Fruit fly (Drosophila melanogaster): ENCODE measurements around the gene CG12983.
A peak's percentile ranks its signal among the peaks of the same experiment; 100 is the strongest.

The CG12983 gene

DNA sequence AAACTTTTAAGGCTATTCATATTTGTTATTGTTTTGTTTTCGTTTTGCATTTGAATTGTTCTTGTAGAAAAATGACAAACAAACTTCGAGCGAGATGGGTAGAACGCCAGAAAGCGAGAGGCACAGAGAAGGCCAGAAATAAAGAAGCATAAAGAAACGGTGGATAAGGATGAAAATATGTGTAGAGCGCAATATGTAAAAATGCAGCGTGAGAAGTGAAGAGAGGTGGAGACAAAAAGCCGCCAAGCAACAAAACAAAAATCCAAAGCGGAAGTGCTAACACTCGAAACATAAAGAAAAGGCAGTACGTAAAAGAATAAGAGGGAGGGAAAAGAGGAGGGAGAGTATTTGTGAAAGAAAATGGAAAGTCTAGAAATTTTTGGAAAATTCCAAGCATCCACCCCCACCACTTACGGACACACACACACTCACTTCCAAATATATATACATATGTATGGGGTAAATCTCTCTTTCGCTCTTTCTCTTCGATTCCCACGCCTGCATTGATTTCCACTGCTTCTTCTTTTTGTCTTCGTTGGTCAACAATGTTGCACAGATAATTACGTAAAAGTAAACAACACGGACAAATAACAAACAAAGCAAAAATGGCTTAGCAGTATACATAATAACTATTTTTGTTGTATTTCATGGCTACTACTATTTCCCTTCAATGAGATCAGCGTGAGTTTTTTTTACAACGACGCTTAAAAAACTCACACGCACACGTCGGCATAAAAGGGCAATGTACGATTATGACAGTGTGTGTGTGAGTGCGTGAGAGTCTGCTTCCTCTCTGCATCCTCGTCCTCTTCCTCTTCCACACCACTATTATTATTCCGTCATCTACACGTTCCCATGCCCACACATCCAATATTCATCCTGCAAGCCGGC is 41.0 kb upstream of the CG12983 start (continued):
- TF ChIP-seq CG9797 (GFP tag; optimal IDR thresholded peaks at IDR 0.05), result no peak
- TF ChIP-seq CG6813 (GFP tag; optimal IDR thresholded peaks at IDR 0.05), result peak; percentile 14
- TF ChIP-seq Atf3 (GFP tag; optimal IDR thresholded peaks at IDR 0.05), result no peak
- TF ChIP-seq seq (GFP tag; IDR thresholded peaks at IDR 0.05), result no peak
- TF ChIP-seq NC2β (GFP tag; optimal IDR thresholded peaks at IDR 0.05), result peak; percentile 5
- no peak for TF ChIP-seq Bteb2 (GFP tag; optimal IDR thresholded peaks at IDR 0.05)
- no peak for TF ChIP-seq Lim3 (GFP tag; IDR thresholded peaks at IDR 0.05)
- TF ChIP-seq CG9817 (tag; optimal IDR thresholded peaks at IDR 0.05), result no peak
- peak; percentile 65 for TF ChIP-seq Xrp1 (GFP tag; IDR thresholded peaks at IDR 0.05)
- TF ChIP-seq gfzf (GFP tag; optimal IDR thresholded peaks at IDR 0.05), result no peak
- no peak for TF ChIP-seq CG12104 (GFP tag; optimal IDR thresholded peaks at IDR 0.05)
- TF ChIP-seq ranshi (GFP tag; IDR thresholded peaks at IDR 0.05), result no peak
- TF ChIP-seq amos (GFP tag; IDR thresholded peaks at IDR 0.05; ENCODE audit: partially characterized antibody), result no peak
- no peak for TF ChIP-seq ato (GFP tag; IDR thresholded peaks at IDR 0.05; ENCODE audit: partially characterized antibody)
- TF ChIP-seq Mes4 (GFP tag; optimal IDR thresholded peaks at IDR 0.05), result no peak
- TF ChIP-seq Kr (GFP tag; optimal IDR thresholded peaks at IDR 0.05), result no peak
- no peak for TF ChIP-seq esg (GFP tag; conservative IDR thresholded peaks at IDR 0.05)
- peak; percentile 96 for TF ChIP-seq sd (tag; optimal IDR thresholded peaks at IDR 0.05)
- no peak for TF ChIP-seq abd-A (tag; optimal IDR thresholded peaks at IDR 0.05)
- TF ChIP-seq emc (GFP tag; optimal IDR thresholded peaks at IDR 0.05), result no peak
- no peak for TF ChIP-seq tup (GFP tag; optimal IDR thresholded peaks at IDR 0.05)
- no peak for TF ChIP-seq Dip2 (GFP tag; IDR thresholded peaks at IDR 0.05)
- TF ChIP-seq BEAF-32 (GFP tag; optimal IDR thresholded peaks at IDR 0.05), result no peak
- no peak for TF ChIP-seq CG18599 (GFP tag; optimal IDR thresholded peaks at IDR 0.05)
- TF ChIP-seq CG6175 (GFP tag; IDR thresholded peaks at IDR 0.05), result no peak
- peak in 1 of 3 experiments; percentile 25 for TF ChIP-seq Stat92E (GFP tag; optimal IDR thresholded peaks at IDR 0.05)
- peak; percentile 38 for TF ChIP-seq ERR (GFP tag; optimal IDR thresholded peaks at IDR 0.05)
- TF ChIP-seq croc (GFP tag; conservative IDR thresholded peaks at IDR 0.05), result no peak
- no peak for TF ChIP-seq CG6272 (GFP tag; IDR thresholded peaks at IDR 0.05)
- TF ChIP-seq cwo (GFP tag; optimal IDR thresholded peaks at IDR 0.05), result peak; percentile 5
- TF ChIP-seq CG32532 (GFP tag; IDR thresholded peaks at IDR 0.05), result no peak
- TF ChIP-seq ttk (GFP tag; IDR thresholded peaks at IDR 0.05), result no peak
- TF ChIP-seq insv (GFP tag; optimal IDR thresholded peaks at IDR 0.05), result peak in 1 of 2 experiments; percentile 39
- TF ChIP-seq CG10565 (GFP tag; optimal IDR thresholded peaks at IDR 0.05), result no peak
- peak; percentile 82 for TF ChIP-seq sqz (GFP tag; optimal IDR thresholded peaks at IDR 0.05)
- no peak for TF ChIP-seq Asciz (GFP tag; optimal IDR thresholded peaks at IDR 0.05)
- no peak for TF ChIP-seq sim (GFP tag; IDR thresholded peaks at IDR 0.05)
- peak; percentile 27; the same call in 1 of the 2 replicates for TF ChIP-seq crol (GFP tag; IDR thresholded peaks at IDR 0.05)
- TF ChIP-seq ash1 (GFP tag; optimal IDR thresholded peaks at IDR 0.05), result no peak
- no peak for TF ChIP-seq lmd (GFP tag; IDR thresholded peaks at IDR 0.05)
- TF ChIP-seq pnt (GFP tag; optimal IDR thresholded peaks at IDR 0.05), result peak; percentile 32
- no peak for TF ChIP-seq HLHmδ (GFP tag; optimal IDR thresholded peaks at IDR 0.05)
- TF ChIP-seq hkb (optimal IDR thresholded peaks at IDR 0.05), result no peak
- TF ChIP-seq hkb (GFP tag; IDR thresholded peaks at IDR 0.05), result peak; percentile 25; the same call in 1 of the 2 replicates
- no peak for TF ChIP-seq Taf1 (GFP tag; IDR thresholded peaks at IDR 0.05)
- peak; percentile 55 for TF ChIP-seq org-1 (GFP tag; optimal IDR thresholded peaks at IDR 0.05)
- TF ChIP-seq CG16813 (GFP tag; IDR thresholded peaks at IDR 0.05; ENCODE audit: partially characterized antibody), result no peak
- TF ChIP-seq Hmx (GFP tag; optimal IDR thresholded peaks at IDR 0.05), result no peak
- TF ChIP-seq CG3838 (GFP tag; optimal IDR thresholded peaks at IDR 0.05), result no peak
